Fruit fly (Drosophila melanogaster) whole organism, embryonic: ENCODE data around the gene CG5986.

Experiments used
- Bgb ChIP-seq: fragments of 200-800 bp; sonication (Bioruptor generic); IDR thresholded peaks from 2 replicates; pipeline ENCODE4 v1.3.6; 2022; ENCODE audit warnings: missing biosample characterization, missing genetic modification characterization; ENCODE audit not compliant: partially characterized antibody
- CG10979 ChIP-seq: fragments of 200-800 bp; sonication (Bioruptor generic); optimal IDR thresholded peaks from 2 replicates; lab custom pipeline; 2018; ENCODE audit warnings: missing biosample characterization, mild to moderate bottlenecking, missing genetic modification characterization, moderate library complexity
- CG12219 ChIP-seq: fragments of 200-800 bp; sonication (Bioruptor generic); optimal IDR thresholded peaks from 3 replicates; lab custom pipeline; 2018; ENCODE audit warnings: missing biosample characterization, mild to moderate bottlenecking, missing genetic modification characterization
- CG13775 ChIP-seq: fragments of 200-800 bp; sonication (Bioruptor generic); optimal IDR thresholded peaks from 3 replicates; lab custom pipeline; 2017; ENCODE audit warnings: missing biosample characterization, mild to moderate bottlenecking, missing genetic modification characterization
- CG14014 ChIP-seq: fragments of 200-800 bp; sonication (Bioruptor generic); IDR thresholded peaks from 2 replicates; pipeline ENCODE4 v1.3.6; 2022; ENCODE audit warnings: missing biosample characterization, missing genetic modification characterization
- CG14965 ChIP-seq: fragments of 200-800 bp; sonication (Bioruptor generic); optimal IDR thresholded peaks from 2 replicates; lab custom pipeline; 2016; ENCODE audit warnings: missing biosample characterization, missing genetic modification characterization, borderline replicate concordance
- CG15479 ChIP-seq: fragments of 200-800 bp; sonication (Bioruptor generic); optimal IDR thresholded peaks from 3 replicates; lab custom pipeline; 2019; ENCODE audit warnings: missing biosample characterization, mild to moderate bottlenecking, missing genetic modification characterization, moderate library complexity
- CG17359 ChIP-seq: fragments of 200-800 bp; sonication (Bioruptor generic); optimal IDR thresholded peaks from 3 replicates; lab custom pipeline; 2018; ENCODE audit warnings: missing biosample characterization, mild to moderate bottlenecking, missing genetic modification characterization, moderate library complexity
- CG17385 ChIP-seq: fragments of 200-800 bp; sonication (Bioruptor generic); optimal IDR thresholded peaks from 3 replicates; lab custom pipeline; 2018; ENCODE audit warnings: missing biosample characterization, mild to moderate bottlenecking, missing genetic modification characterization
- CG18599 ChIP-seq: fragments of 200-800 bp; sonication (Bioruptor generic); optimal IDR thresholded peaks from 3 replicates; lab custom pipeline; 2017; ENCODE audit warnings: missing biosample characterization, missing genetic modification characterization, mild to moderate bottlenecking, moderate library complexity, missing genetic modification reagents
- CG2202 ChIP-seq: fragments of 200-800 bp; sonication (Bioruptor generic); optimal IDR thresholded peaks from 2 replicates; lab custom pipeline; 2018; ENCODE audit warnings: missing biosample characterization, mild to moderate bottlenecking, missing genetic modification characterization
- CG2678 ChIP-seq: fragments of 200-800 bp; sonication (Bioruptor generic); optimal IDR thresholded peaks from 3 replicates; lab custom pipeline; 2019; ENCODE audit warnings: missing biosample characterization, mild to moderate bottlenecking, missing genetic modification characterization, moderate library complexity
- CG30403 ChIP-seq: fragments of 200-800 bp; sonication (Bioruptor generic); optimal IDR thresholded peaks from 3 replicates; lab custom pipeline; 2016; ENCODE audit warnings: missing biosample characterization, missing genetic modification characterization
- CG32767 ChIP-seq: fragments of 200-800 bp; sonication (Bioruptor generic); IDR thresholded peaks from 2 replicates; pipeline ENCODE4 v1.3.6; 2022; ENCODE audit warnings: missing biosample characterization, missing genetic modification characterization
- CG32772 ChIP-seq: fragments of 200-800 bp; sonication (Bioruptor generic); IDR thresholded peaks from 2 replicates; pipeline ENCODE4 v1.3.6; 2022; ENCODE audit warnings: missing biosample characterization, missing genetic modification characterization
- CG4282 ChIP-seq: fragments of 200-800 bp; sonication (Bioruptor generic); optimal IDR thresholded peaks from 2 replicates; lab custom pipeline; 2016; ENCODE audit warnings: missing biosample characterization, missing genetic modification characterization
- CG4328 ChIP-seq: fragments of 200-800 bp; sonication (Bioruptor generic); optimal IDR thresholded peaks from 3 replicates; lab custom pipeline; 2017; ENCODE audit warnings: missing biosample characterization, missing genetic modification reagents, missing genetic modification characterization
- CG6683 ChIP-seq: fragments of 200-800 bp; sonication (Bioruptor generic); optimal IDR thresholded peaks from 2 replicates; lab custom pipeline; 2017; ENCODE audit warnings: missing biosample characterization, mild to moderate bottlenecking, missing genetic modification characterization, missing genetic modification reagents
- CG6765 ChIP-seq: fragments of 200-800 bp; sonication (Bioruptor generic); optimal IDR thresholded peaks from 3 replicates; lab custom pipeline; 2017; ENCODE audit warnings: missing biosample characterization, mild to moderate bottlenecking, missing genetic modification characterization
- CG7372 ChIP-seq: fragments of 200-800 bp; sonication (Bioruptor generic); IDR thresholded peaks from 2 replicates; pipeline ENCODE4 v1.3.6; 2022; ENCODE audit warnings: missing biosample characterization, missing genetic modification characterization
- CG8359 ChIP-seq: fragments of 200-800 bp; sonication (Bioruptor generic); optimal IDR thresholded peaks from 2 replicates; lab custom pipeline; 2017; ENCODE audit warnings: missing biosample characterization, mild to moderate bottlenecking, missing genetic modification characterization, borderline replicate concordance
- CG8924 ChIP-seq: fragments of 200-800 bp; optimal IDR thresholded peaks from 3 replicates; lab custom pipeline; 2019; ENCODE audit warnings: missing biosample characterization, mild to moderate bottlenecking, missing genetic modification characterization, moderate library complexity
- CG9932 ChIP-seq: fragments of 200-800 bp; sonication (Bioruptor generic); IDR thresholded peaks from 2 replicates; pipeline ENCODE4 v1.3.6; 2022; ENCODE audit warnings: missing biosample characterization, missing genetic modification characterization
- Lpt ChIP-seq: fragments of >200 bp; optimal IDR thresholded peaks from 2 replicates; lab custom pipeline; 2018; ENCODE audit warnings: missing biosample characterization, missing genetic modification characterization
- Ravus ChIP-seq: fragments of 200-800 bp; sonication (Bioruptor generic); IDR thresholded peaks from 2 replicates; pipeline ENCODE4 v1.3.6; 2022; ENCODE audit warnings: missing biosample characterization, missing genetic modification characterization
- Rfx ChIP-seq: fragments of 200-800 bp; sonication (Bioruptor generic); IDR thresholded peaks from 2 replicates; pipeline ENCODE4 v1.3.6; 2022; ENCODE audit warnings: missing biosample characterization, missing genetic modification characterization
- Side ChIP-seq: fragments of 200-800 bp; sonication (Bioruptor generic); optimal IDR thresholded peaks from 2 replicates; lab custom pipeline; 2016; ENCODE audit warnings: missing biosample characterization, missing genetic modification characterization
- Sox100B ChIP-seq: fragments of 200-800 bp; sonication (Bioruptor generic); optimal IDR thresholded peaks from 3 replicates; lab custom pipeline; 2018; ENCODE audit warnings: missing biosample characterization, mild to moderate bottlenecking, missing genetic modification characterization
- Spps ChIP-seq: fragments of 200-800 bp; sonication (Bioruptor generic); optimal IDR thresholded peaks from 2 replicates; lab custom pipeline; 2018; ENCODE audit warnings: missing biosample characterization, mild to moderate bottlenecking, missing genetic modification characterization
- ato ChIP-seq: fragments of 200-800 bp; sonication (Bioruptor generic); IDR thresholded peaks from 2 replicates; pipeline ENCODE4 v1.3.6; 2022; ENCODE audit warnings: missing biosample characterization, missing genetic modification characterization; ENCODE audit not compliant: partially characterized antibody
- bcd ChIP-seq: fragments of 200-800 bp; sonication (Bioruptor generic); optimal IDR thresholded peaks from 2 replicates; lab custom pipeline; 2017; ENCODE audit warnings: missing biosample characterization, mild to moderate bottlenecking, missing genetic modification characterization
- cg ChIP-seq: fragments of 200-800 bp; sonication (Bioruptor generic); optimal IDR thresholded peaks from 3 replicates; lab custom pipeline; 2019; ENCODE audit warnings: missing biosample characterization, mild to moderate bottlenecking, missing genetic modification characterization, moderate library complexity
- dpn ChIP-seq, 2 experiments: fragments of 200-800 bp; sonication (Bioruptor generic); optimal IDR thresholded peaks; 3 replicates each; lab custom pipeline; 2016; ENCODE audit warnings: missing biosample characterization in 2 of 2, missing genetic modification characterization in 2 of 2
- emc ChIP-seq: fragments of 200-800 bp; sonication (Bioruptor generic); optimal IDR thresholded peaks from 2 replicates; lab custom pipeline; 2016; ENCODE audit warnings: missing biosample characterization, missing genetic modification characterization
- exex ChIP-seq: fragments of 200-800 bp; sonication (Bioruptor generic); optimal IDR thresholded peaks from 4 replicates; lab custom pipeline; 2018; ENCODE audit warnings: missing biosample characterization, mild to moderate bottlenecking, missing genetic modification characterization, moderate library complexity
- fru ChIP-seq: fragments of >200 bp; optimal IDR thresholded peaks from 2 replicates; lab custom pipeline; 2017
- grn ChIP-seq: fragments of 200-800 bp; sonication (Bioruptor generic); optimal IDR thresholded peaks from 3 replicates; lab custom pipeline; 2017; ENCODE audit warnings: missing biosample characterization, missing genetic modification characterization
- gro ChIP-seq: fragments of 200-800 bp; sonication (Bioruptor generic); optimal IDR thresholded peaks from 2 replicates; lab custom pipeline; 2016; ENCODE audit warnings: missing biosample characterization, missing genetic modification characterization
- kah ChIP-seq: fragments of 200-800 bp; sonication (Bioruptor generic); optimal IDR thresholded peaks from 2 replicates; lab custom pipeline; 2018; ENCODE audit warnings: missing biosample characterization, mild to moderate bottlenecking, missing genetic modification characterization
- lola ChIP-seq, 3 experiments: fragments of >200 bp in 2 of 3; fragments of 200-800 bp in 1 of 3; sonication (Bioruptor generic) in 1 of 3; optimal IDR thresholded peaks; 2 replicates each; lab custom pipeline; 2017 to 2019; ENCODE audit warnings: missing biosample characterization in 3 of 3, missing genetic modification characterization in 3 of 3, mild to moderate bottlenecking in 1 of 3, moderate library complexity in 1 of 3
- lov ChIP-seq, 2 experiments: fragments of 200-800 bp in 1 of 2; fragments of >200 bp in 1 of 2; sonication (Bioruptor generic) in 1 of 2; IDR thresholded peaks in 1 of 2; optimal IDR thresholded peaks in 1 of 2; 2 replicates in 1 of 2; 3 replicates in 1 of 2; pipeline versions ENCODE4 v1.3.6 to Lab custom; 2017 to 2022; ENCODE audit warnings: missing biosample characterization in 1 of 2, missing genetic modification characterization in 1 of 2
- mam ChIP-seq: fragments of 200-800 bp; sonication (Bioruptor generic); optimal IDR thresholded peaks from 3 replicates; lab custom pipeline; 2016; ENCODE audit warnings: missing biosample characterization, missing genetic modification characterization
- mirr ChIP-seq: fragments of 200-800 bp; sonication (Bioruptor generic); optimal IDR thresholded peaks from 3 replicates; lab custom pipeline; 2018; ENCODE audit warnings: missing biosample characterization, mild to moderate bottlenecking, missing genetic modification characterization
- odd ChIP-seq: fragments of 200-800 bp; sonication (Bioruptor generic); optimal IDR thresholded peaks from 2 replicates; lab custom pipeline; 2017; ENCODE audit warnings: missing biosample characterization, mild to moderate bottlenecking, missing genetic modification characterization
- pzg ChIP-seq: fragments of 200-800 bp; sonication (Bioruptor generic); optimal IDR thresholded peaks from 3 replicates; lab custom pipeline; 2018; ENCODE audit warnings: missing biosample characterization, mild to moderate bottlenecking, missing genetic modification characterization, moderate library complexity
- schlank ChIP-seq: fragments of 200-800 bp; sonication (Bioruptor generic); optimal IDR thresholded peaks from 2 replicates; lab custom pipeline; 2018; ENCODE audit warnings: missing biosample characterization, mild to moderate bottlenecking, missing genetic modification characterization
- sens ChIP-seq: fragments of 200-800 bp; sonication (Bioruptor generic); peaks from one replicate; lab custom pipeline; 2016; ENCODE audit warnings: missing biosample characterization, missing genetic modification characterization
- sr ChIP-seq: fragments of 200-800 bp; sonication (Bioruptor generic); IDR thresholded peaks from 3 replicates; pipeline ENCODE4 v1.3.6; 2022; ENCODE audit warnings: missing biosample characterization, missing genetic modification characterization
- unpg ChIP-seq: fragments of 200-800 bp; sonication (Bioruptor generic); optimal IDR thresholded peaks from 3 replicates; lab custom pipeline; 2018; ENCODE audit warnings: missing biosample characterization, mild to moderate bottlenecking, missing genetic modification characterization, moderate library complexity

CG5986 gene

dm6 chr3R:24007775-24008506 is 39.6 kb upstream of the CG5986 start (continued):
- TF ChIP-seq CG9932 (GFP tag; lab: Robert Waterston, UW): no peak
- no peak for TF ChIP-seq emc (GFP tag; lab: Kevin White, UChicago)
- no peak for TF ChIP-seq CG4282 (GFP tag; lab: Kevin White, UChicago)
- TF ChIP-seq CG8359: no peak
- peak; percentile 45 for TF ChIP-seq Sox100B (GFP tag; lab: Kevin White, UChicago)
- TF ChIP-seq dpn (GFP tag; optimal IDR thresholded peaks at IDR 0.05; lab: Kevin White, UChicago): peak in 1 of 2 experiments; percentile 13
- TF ChIP-seq pzg: no peak
- TF ChIP-seq fru: no peak
- TF ChIP-seq CG14965: no peak
- peak; percentile 34 for TF ChIP-seq CG6683 (GFP tag; lab: Kevin White, UChicago)
- peak; percentile 31 for TF ChIP-seq grn (GFP tag; lab: Kevin White, UChicago)
- peak; percentile 9 for TF ChIP-seq CG18599 (GFP tag; lab: Kevin White, UChicago)
- peak; percentile 86 for TF ChIP-seq sens (GFP tag; lab: Kevin White, UChicago)
- no peak for TF ChIP-seq CG17359 (tag; lab: Kevin White, UChicago)
- TF ChIP-seq ato (GFP tag; lab: Robert Waterston, UW): no peak
- peak; percentile 84 for TF ChIP-seq sr (GFP tag; lab: Robert Waterston, UW)
- TF ChIP-seq CG7372: no peak
- TF ChIP-seq unpg (GFP tag; lab: Kevin White, UChicago): peak; percentile 13
- TF ChIP-seq schlank (tag; lab: Kevin White, UChicago): no peak
- TF ChIP-seq Spps (tag; lab: Kevin White, UChicago): no peak
- peak; percentile 39 for TF ChIP-seq cg (GFP tag; lab: Kevin White, UChicago)
- TF ChIP-seq CG13775: peak; percentile 21
- peak in 1 of 3 experiments; percentile 22 for TF ChIP-seq lola (GFP tag; optimal IDR thresholded peaks at IDR 0.05; lab: Kevin White, UChicago)
- no peak for TF ChIP-seq Side (GFP tag; lab: Kevin White, UChicago)
- no peak for TF ChIP-seq kah (GFP tag; lab: Kevin White, UChicago)
- TF ChIP-seq mirr: peak; percentile 39
- TF ChIP-seq CG14014: no peak
- TF ChIP-seq CG17385 (GFP tag; lab: Kevin White, UChicago): no peak
- no peak for TF ChIP-seq lov (optimal IDR thresholded peaks at IDR 0.05; lab: Kevin White, UChicago)
- no peak for TF ChIP-seq lov (GFP tag; IDR thresholded peaks at IDR 0.05; lab: Robert Waterston, UW)
- peak; percentile 76 for TF ChIP-seq CG2678
- peak; percentile 48 for TF ChIP-seq CG30403 (GFP tag; lab: Kevin White, UChicago)
- TF ChIP-seq Bgb (GFP tag; lab: Robert Waterston, UW): no peak
- TF ChIP-seq CG6765 (GFP tag; lab: Kevin White, UChicago): no peak
- TF ChIP-seq Ravus: no peak
- peak; percentile 59 for TF ChIP-seq CG10979 (tag; lab: Kevin White, UChicago)
- no peak for TF ChIP-seq CG12219 (GFP tag; lab: Kevin White, UChicago)
- TF ChIP-seq Rfx (GFP tag; lab: Robert Waterston, UW): no peak
- peak; percentile 4 for TF ChIP-seq mam (GFP tag; lab: Kevin White, UChicago)
- no peak for TF ChIP-seq Lpt (GFP tag; lab: Kevin White, UChicago)
- TF ChIP-seq CG32767: no peak
- peak; percentile 33 for TF ChIP-seq CG8924
- peak; percentile 5 for TF ChIP-seq exex (tag; lab: Kevin White, UChicago)
- TF ChIP-seq CG4328 (GFP tag; lab: Kevin White, UChicago): no peak
- no peak for TF ChIP-seq odd
- peak; percentile 26 for TF ChIP-seq bcd (GFP tag; lab: Kevin White, UChicago)
- TF ChIP-seq CG2202 (tag; lab: Kevin White, UChicago): no peak
- TF ChIP-seq gro: no peak
- no peak for TF ChIP-seq CG15479 (GFP tag; lab: Kevin White, UChicago)
- TF ChIP-seq CG32772: no peak
